Worm (Caenorhabditis elegans): ENCODE measurements around the gene C35D10.17.

C35D10.17 gene

DNA sequence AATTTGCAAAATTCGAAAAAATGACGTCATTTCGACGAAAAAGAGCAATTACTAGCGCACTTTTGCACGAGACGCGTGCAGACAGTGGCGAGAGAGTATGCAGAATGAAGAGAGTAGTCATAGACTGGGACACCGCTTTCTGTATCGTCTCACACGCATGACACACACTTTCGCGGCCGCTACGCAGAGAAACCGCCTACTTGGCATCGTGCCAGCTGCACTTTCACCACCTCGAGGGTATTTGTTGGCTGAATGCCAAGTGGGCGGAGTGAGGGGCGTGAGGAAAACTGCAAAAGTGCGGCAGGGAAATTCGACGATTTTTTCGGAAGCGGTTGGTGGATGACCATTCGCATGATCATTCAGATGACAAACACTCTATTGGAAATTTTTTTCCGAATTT lies 32.9 kb downstream of the C35D10.17 start:
- peak; percentile 97 for TF ChIP-seq unc-62 (GFP tag; optimal IDR thresholded peaks at IDR 0.05)
- TF ChIP-seq nhr-28 (tag; optimal IDR thresholded peaks at IDR 0.05): no peak
- TF ChIP-seq nfya-1 (tag; optimal IDR thresholded peaks at IDR 0.05; ENCODE audit: insufficient read depth): peak; percentile 99
- peak; percentile 97 for TF ChIP-seq elt-2 (tag; optimal IDR thresholded peaks at IDR 0.05)
- peak; percentile 82 for TF ChIP-seq ama-1 (optimal IDR thresholded peaks at IDR 0.05)
- TF ChIP-seq nhr-76 (tag; optimal IDR thresholded peaks at IDR 0.05): peak; percentile 75
- TF ChIP-seq eor-1 (tag; optimal IDR thresholded peaks at IDR 0.05): peak in 1 of 2 experiments; percentile 2
- peak; percentile 98 for TF ChIP-seq lsy-12 (tag; optimal IDR thresholded peaks at IDR 0.05)
- TF ChIP-seq fkh-10 (GFP tag; optimal IDR thresholded peaks at IDR 0.05): peak; percentile 99
- peak; percentile 91 for TF ChIP-seq skn-1 (tag; optimal IDR thresholded peaks at IDR 0.05)
- TF ChIP-seq zag-1 (tag; optimal IDR thresholded peaks at IDR 0.05): peak; percentile 84
- peak; percentile 97 for TF ChIP-seq hmg-11 (tag; optimal IDR thresholded peaks at IDR 0.05)
- peak; percentile 58 for TF ChIP-seq ZK546.5 (tag; optimal IDR thresholded peaks at IDR 0.05)
- peak; percentile 57 for TF ChIP-seq mml-1 (tag; optimal IDR thresholded peaks at IDR 0.05)
- no peak for TF ChIP-seq nhr-67 (tag; optimal IDR thresholded peaks at IDR 0.05)
- peak; percentile 33 for TF ChIP-seq unc-39 (tag; optimal IDR thresholded peaks at IDR 0.05)
- peak; percentile 96 for TF ChIP-seq pqm-1 (tag; optimal IDR thresholded peaks at IDR 0.05)
- TF ChIP-seq daf-12 (tag; optimal IDR thresholded peaks at IDR 0.05): peak; percentile 90
- peak; percentile 85 for TF ChIP-seq elt-1 (tag; optimal IDR thresholded peaks at IDR 0.05)
- peak; percentile 94 for TF ChIP-seq egl-5 (tag; optimal IDR thresholded peaks at IDR 0.05)
- TF ChIP-seq ceh-82 (tag; optimal IDR thresholded peaks at IDR 0.05): peak; percentile 93
- peak; percentile 76 for TF ChIP-seq ceh-16 (tag; optimal IDR thresholded peaks at IDR 0.05)
- TF ChIP-seq nhr-237 (tag; optimal IDR thresholded peaks at IDR 0.05): no peak
- TF ChIP-seq elt-3 (tag; optimal IDR thresholded peaks at IDR 0.05): peak in 2 of 3 experiments; percentile 25 to 95
- no peak for TF ChIP-seq aly-2 (tag; optimal IDR thresholded peaks at IDR 0.05)
- TF ChIP-seq ztf-4 (tag; optimal IDR thresholded peaks at IDR 0.05): peak; percentile 88
- peak; percentile 97 for TF ChIP-seq tbx-2 (tag; optimal IDR thresholded peaks at IDR 0.05)
- peak; percentile 95 for TF ChIP-seq nhr-11 (tag; optimal IDR thresholded peaks at IDR 0.05)
- TF ChIP-seq ceh-28 (tag; optimal IDR thresholded peaks at IDR 0.05): peak; percentile 95
- peak; percentile 97 for TF ChIP-seq mdl-1 (tag; optimal IDR thresholded peaks at IDR 0.05)
- peak; percentile 99 for TF ChIP-seq pha-4 (tag; optimal IDR thresholded peaks at IDR 0.05)
- TF ChIP-seq sea-2 (GFP tag; optimal IDR thresholded peaks at IDR 0.05): peak; percentile 87
- peak; percentile 99 for TF ChIP-seq lin-39 (tag; optimal IDR thresholded peaks at IDR 0.05)
- TF ChIP-seq egl-27 (tag; optimal IDR thresholded peaks at IDR 0.05): peak; percentile 95
- TF ChIP-seq nhr-23 (tag; optimal IDR thresholded peaks at IDR 0.05): peak; percentile 100
- peak; percentile 98 for TF ChIP-seq nhr-43 (tag; optimal IDR thresholded peaks at IDR 0.05; ENCODE audit: poor library complexity, severe bottlenecking)
- TF ChIP-seq fkh-2 (tag; optimal IDR thresholded peaks at IDR 0.05): no peak
- peak; percentile 4 for TF ChIP-seq ztf-11 (tag; optimal IDR thresholded peaks at IDR 0.05)
- TF ChIP-seq fos-1 (tag; optimal IDR thresholded peaks at IDR 0.05): peak; percentile 97
- TF ChIP-seq ceh-9 (tag; optimal IDR thresholded peaks at IDR 0.05): no peak
- peak; percentile 92 for TF ChIP-seq snpc-4 (tag; optimal IDR thresholded peaks at IDR 0.05)
- TF ChIP-seq nhr-25 (tag; optimal IDR thresholded peaks at IDR 0.05): peak; percentile 100
- peak; percentile 98 for TF ChIP-seq jun-1 (tag; optimal IDR thresholded peaks at IDR 0.05)
- TF ChIP-seq lin-15B (tag; optimal IDR thresholded peaks at IDR 0.05): peak; percentile 96
- TF ChIP-seq nhr-12 (tag; optimal IDR thresholded peaks at IDR 0.05): no peak
- TF ChIP-seq R02D3.7 (tag; optimal IDR thresholded peaks at IDR 0.05): peak; percentile 92
- TF ChIP-seq nhr-77 (tag; optimal IDR thresholded peaks at IDR 0.05): peak; percentile 93

DNA sequence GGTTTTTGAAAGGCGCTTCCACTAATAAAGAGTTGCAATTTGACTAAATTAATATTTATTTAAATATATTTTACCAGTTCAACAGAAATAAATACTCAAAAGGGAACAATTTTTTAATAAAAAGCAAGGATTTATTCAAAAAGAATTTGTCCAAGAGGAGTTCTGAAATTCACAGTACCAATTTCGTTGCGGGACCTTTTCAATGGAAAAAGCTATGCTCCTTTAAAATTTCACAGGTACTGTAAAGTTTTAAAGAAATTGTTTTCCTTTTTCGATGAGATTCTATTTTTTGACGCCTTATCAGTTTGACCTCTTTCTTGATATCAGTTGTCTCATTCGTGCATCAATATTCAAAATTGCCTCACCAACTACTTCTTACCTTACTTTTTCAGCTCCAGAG lies 33.4 kb downstream of the C35D10.17 start, which contains the start of gene tag-340:
Gene tag-340 (plus strand): TSS at position 249 of the 400 bp plus-strand sequence.
- TF ChIP-seq fos-1 (tag; optimal IDR thresholded peaks at IDR 0.05) (no peak), aly-2 (tag; optimal IDR thresholded peaks at IDR 0.05) (no peak), lin-39 (tag; optimal IDR thresholded peaks at IDR 0.05) (no peak), fkh-10 (GFP tag; optimal IDR thresholded peaks at IDR 0.05) (no peak), ceh-16 (tag; optimal IDR thresholded peaks at IDR 0.05) (no peak), nhr-76 (tag; optimal IDR thresholded peaks at IDR 0.05) (no peak), ama-1 (optimal IDR thresholded peaks at IDR 0.05) (no peak), daf-12 (tag; optimal IDR thresholded peaks at IDR 0.05) (no peak), lin-15B (tag; optimal IDR thresholded peaks at IDR 0.05) (no peak), ceh-28 (tag; optimal IDR thresholded peaks at IDR 0.05) (no peak), zag-1 (tag; optimal IDR thresholded peaks at IDR 0.05) (no peak)

Data from whole organism, L3 larva.